Worm (Caenorhabditis elegans) whole organism, L2 larva: ENCODE results near the gene C04H5.7.

ENCODE experiments used
- C34F6.9 ChIP-seq: fragments of 150-350 bp; optimal IDR thresholded peaks from 2 replicates; lab custom pipeline; 2014; ENCODE audit warnings: missing biosample characterization, missing genetic modification characterization
- F13H6.1 ChIP-seq: sonication (generic microtip); optimal IDR thresholded peaks from 2 replicates; lab custom pipeline; 2016; ENCODE audit warnings: missing genetic modification characterization, missing compliant biosample characterization
- R02D3.7 ChIP-seq: fragments of 150-350 bp; optimal IDR thresholded peaks from 2 replicates; lab custom pipeline; 2014; ENCODE audit warnings: missing biosample characterization, missing genetic modification characterization
- Y55F3AM.14 ChIP-seq: fragments of 200-800 bp; sonication (Bioruptor generic); optimal IDR thresholded peaks from 2 replicates; lab custom pipeline; 2018; ENCODE audit warnings: mild to moderate bottlenecking, missing genetic modification characterization, missing compliant biosample characterization
- aly-2 ChIP-seq: fragments of 150-350 bp; optimal IDR thresholded peaks from 2 replicates; lab custom pipeline; 2014; ENCODE audit warnings: missing biosample characterization, missing genetic modification characterization
- ama-1 ChIP-seq: fragments of 150-350 bp; optimal IDR thresholded peaks from 2 replicates; lab custom pipeline; 2018; ENCODE audit warnings: inconsistent platforms
- ceh-16 ChIP-seq: fragments of 150-350 bp; optimal IDR thresholded peaks from 2 replicates; lab custom pipeline; 2014; ENCODE audit warnings: missing biosample characterization, missing genetic modification characterization
- dmd-4 ChIP-seq: sonication (generic microtip); optimal IDR thresholded peaks from 2 replicates; lab custom pipeline; 2017; ENCODE audit warnings: missing biosample characterization, missing genetic modification characterization
- lin-11 ChIP-seq: fragments of 150-350 bp; sonication (generic microtip); optimal IDR thresholded peaks from 2 replicates; lab custom pipeline; 2014; ENCODE audit warnings: missing biosample characterization, missing genetic modification characterization, inconsistent platforms, mixed read lengths
- lsy-2 ChIP-seq, 2 experiments: fragments of 150-350 bp in 1 of 2; sonication (generic microtip) in 1 of 2; optimal IDR thresholded peaks; 2 replicates each; lab custom pipeline; 2014 to 2017; ENCODE audit warnings: missing biosample characterization in 2 of 2, missing genetic modification characterization in 2 of 2
- mbf-1 ChIP-seq: sonication (generic microtip); optimal IDR thresholded peaks from 2 replicates; lab custom pipeline; 2017; ENCODE audit warnings: missing biosample characterization, missing genetic modification characterization
- nhr-10 ChIP-seq: sonication (generic microtip); optimal IDR thresholded peaks from 2 replicates; lab custom pipeline; 2017; ENCODE audit warnings: missing biosample characterization, missing genetic modification characterization
- nhr-11 ChIP-seq: fragments of 150-350 bp; optimal IDR thresholded peaks from 2 replicates; lab custom pipeline; 2014; ENCODE audit warnings: missing biosample characterization, missing genetic modification characterization
- nhr-12 ChIP-seq: fragments of 150-350 bp; optimal IDR thresholded peaks from 2 replicates; lab custom pipeline; 2014; ENCODE audit warnings: missing biosample characterization, missing genetic modification characterization
- nhr-129 ChIP-seq: fragments of 150-350 bp; optimal IDR thresholded peaks from 2 replicates; lab custom pipeline; 2014; ENCODE audit warnings: missing biosample characterization, missing genetic modification characterization
- nhr-21 ChIP-seq: fragments of 150-350 bp; optimal IDR thresholded peaks from 2 replicates; lab custom pipeline; 2014; ENCODE audit warnings: missing biosample characterization, missing genetic modification characterization
- nhr-237 ChIP-seq: fragments of 150-350 bp; optimal IDR thresholded peaks from 2 replicates; lab custom pipeline; 2014; ENCODE audit warnings: missing biosample characterization, missing genetic modification characterization
- nhr-25 ChIP-seq: fragments of 150-350 bp; sonication (generic microtip); optimal IDR thresholded peaks from 3 replicates; lab custom pipeline; 2014; ENCODE audit warnings: missing biosample characterization, missing genetic modification characterization
- nhr-77 ChIP-seq: fragments of 150-350 bp; optimal IDR thresholded peaks from 2 replicates; lab custom pipeline; 2014; ENCODE audit warnings: missing biosample characterization, missing genetic modification characterization
- peb-1 ChIP-seq: fragments of 150-350 bp; optimal IDR thresholded peaks from 2 replicates; lab custom pipeline; 2014; ENCODE audit warnings: missing biosample characterization, missing genetic modification characterization
- skn-1 ChIP-seq: sonication (generic microtip); optimal IDR thresholded peaks from 2 replicates; lab custom pipeline; 2017; ENCODE audit warnings: missing biosample characterization, missing genetic modification characterization
- sma-9 ChIP-seq, 2 experiments: fragments of 150-350 bp in 1 of 2; sonication (generic microtip) in 1 of 2; optimal IDR thresholded peaks; 2 replicates each; lab custom pipeline; 2014 to 2016; ENCODE audit warnings: missing genetic modification characterization in 2 of 2, mild to moderate bottlenecking in 1 of 2, missing biosample characterization in 1 of 2, missing compliant biosample characterization in 1 of 2, missing genetic modification reagents in 1 of 2, moderate library complexity in 1 of 2
- snpc-4 ChIP-seq: fragments of 150-350 bp; optimal IDR thresholded peaks from 2 replicates; lab custom pipeline; 2014; ENCODE audit warnings: missing biosample characterization, missing genetic modification characterization
- zag-1 ChIP-seq: fragments of 150-350 bp; optimal IDR thresholded peaks from 2 replicates; lab custom pipeline; 2014; ENCODE audit warnings: missing biosample characterization, missing genetic modification characterization
- ztf-11 ChIP-seq: sonication (generic microtip); optimal IDR thresholded peaks from 2 replicates; lab custom pipeline; 2017; ENCODE audit warnings: missing biosample characterization, missing genetic modification characterization

The C04H5.7 gene

DNA sequence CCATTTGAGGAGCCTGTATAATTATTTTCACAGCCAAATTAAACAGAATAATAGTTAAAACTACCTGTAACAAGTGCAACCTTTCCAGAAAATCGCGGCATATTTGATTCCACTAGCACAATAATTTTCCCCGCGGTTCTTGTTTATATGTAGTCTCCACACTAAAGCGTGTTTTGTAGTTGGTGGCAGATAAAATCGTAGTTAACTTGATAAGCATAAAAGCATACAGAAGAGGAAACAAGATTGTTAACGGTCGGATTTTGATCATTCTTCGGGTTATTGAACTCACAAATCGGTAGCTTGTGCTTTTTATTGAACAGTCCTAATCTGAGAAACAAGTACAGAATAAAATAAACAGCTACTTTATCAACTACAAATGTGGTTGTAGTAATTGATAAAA, 49.7 kb downstream of the C04H5.7 start, which contains the start of gene C01G12.5:
C01G12.5 (minus strand) TSS at position 101 of the 400 bp plus-strand sequence.
- TF ChIP-seq nhr-11 (tag; lab: Kevin White, UChicago): no peak
- TF ChIP-seq mbf-1 (tag; lab: Kevin White, UChicago): no peak
- TF ChIP-seq C34F6.9 (tag; lab: Kevin White, UChicago): no peak
- TF ChIP-seq skn-1 (tag; lab: Kevin White, UChicago): no peak
- no peak for TF ChIP-seq nhr-10
- TF ChIP-seq ama-1 (lab: Kevin White, UChicago): no peak
- TF ChIP-seq F13H6.1 (tag; lab: Kevin White, UChicago): no peak
- no peak for TF ChIP-seq ztf-11 (tag; lab: Kevin White, UChicago)
- no peak for TF ChIP-seq nhr-12
- TF ChIP-seq dmd-4 (tag; lab: Kevin White, UChicago): no peak
- TF ChIP-seq nhr-237 (tag; lab: Kevin White, UChicago): no peak
- no peak for TF ChIP-seq Y55F3AM.14 (GFP tag; lab: Kevin White, UChicago)
- no peak for TF ChIP-seq nhr-129 (tag; lab: Kevin White, UChicago)
- TF ChIP-seq nhr-25: no peak
- no peak for TF ChIP-seq sma-9 (GFP tag; optimal IDR thresholded peaks at IDR 0.05; lab: Kevin White, UChicago)
- no peak for TF ChIP-seq sma-9 (tag; optimal IDR thresholded peaks at IDR 0.05; lab: Kevin White, UChicago)
- no peak for TF ChIP-seq peb-1
- TF ChIP-seq R02D3.7 (tag; lab: Kevin White, UChicago): no peak
- no peak for TF ChIP-seq nhr-21 (tag; lab: Kevin White, UChicago)

- TF ChIP-seq nhr-21 (tag; lab: Kevin White, UChicago) (no peak), nhr-129 (tag; lab: Kevin White, UChicago) (no peak), aly-2 (no peak), ceh-16 (tag; lab: Kevin White, UChicago) (no peak), skn-1 (tag; lab: Kevin White, UChicago) (no peak), C34F6.9 (tag; lab: Kevin White, UChicago) (no peak), nhr-77 (no peak), zag-1 (no peak), lsy-2 (tag; optimal IDR thresholded peaks at IDR 0.05; lab: Kevin White, UChicago) (no peak), Y55F3AM.14 (GFP tag; lab: Kevin White, UChicago) (no peak), peb-1 (no peak), nhr-10 (no peak), nhr-12 (no peak), snpc-4 (tag; lab: Kevin White, UChicago) (no peak), lin-11 (tag; lab: Kevin White, UChicago) (no peak), R02D3.7 (tag; lab: Kevin White, UChicago) (no peak), nhr-237 (tag; lab: Kevin White, UChicago) (no peak)
Measured at ce11 chrII:14588162-14588561, 50.4 kb downstream of the C04H5.7 start, which contains the start of gene nspb-10. Gene nspb-10 (minus strand): TSS chrII:14588262.
